Worm (Caenorhabditis elegans): ENCODE data around the gene pes-4.
A peak's percentile ranks its signal among the peaks of the same experiment; 100 is the strongest.
"Not testable (repeated sequence)": the region's sequence is repeated elsewhere in the genome, so short reads cannot be mapped to it uniquely, and the experiment has no call there.

The pes-4 gene

DNA sequence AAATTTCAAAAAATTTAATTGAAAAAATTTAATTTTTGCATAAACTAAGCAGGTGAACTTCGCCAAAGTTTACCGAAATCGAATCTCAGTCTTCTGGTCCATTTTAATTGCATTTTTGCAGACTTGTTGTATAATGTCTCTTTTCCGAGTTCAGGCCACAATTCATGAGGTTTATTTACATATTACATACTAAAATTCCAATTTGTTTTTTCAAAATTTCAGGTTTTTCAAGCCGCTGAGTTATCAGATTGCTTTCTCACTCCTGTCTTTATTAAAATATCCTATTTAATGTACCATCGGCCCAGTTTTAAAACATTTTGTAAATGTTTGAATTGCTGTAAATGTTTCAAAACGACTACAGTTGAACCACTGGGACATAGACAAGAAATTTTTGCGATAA is 26.4 kb upstream of the pes-4 start, which contains the start of gene fbxa-208:
Gene fbxa-208, plus strand, starts transcription at position 301 of the 400 bp plus-strand sequence.
- TF ChIP-seq ztf-23 (GFP tag; IDR thresholded peaks at IDR 0.05); med-1 (GFP tag; optimal IDR thresholded peaks at IDR 0.05; ENCODE audit: insufficient read depth); cog-1 (tag; optimal IDR thresholded peaks at IDR 0.05): not testable (repeated sequence)

DNA sequence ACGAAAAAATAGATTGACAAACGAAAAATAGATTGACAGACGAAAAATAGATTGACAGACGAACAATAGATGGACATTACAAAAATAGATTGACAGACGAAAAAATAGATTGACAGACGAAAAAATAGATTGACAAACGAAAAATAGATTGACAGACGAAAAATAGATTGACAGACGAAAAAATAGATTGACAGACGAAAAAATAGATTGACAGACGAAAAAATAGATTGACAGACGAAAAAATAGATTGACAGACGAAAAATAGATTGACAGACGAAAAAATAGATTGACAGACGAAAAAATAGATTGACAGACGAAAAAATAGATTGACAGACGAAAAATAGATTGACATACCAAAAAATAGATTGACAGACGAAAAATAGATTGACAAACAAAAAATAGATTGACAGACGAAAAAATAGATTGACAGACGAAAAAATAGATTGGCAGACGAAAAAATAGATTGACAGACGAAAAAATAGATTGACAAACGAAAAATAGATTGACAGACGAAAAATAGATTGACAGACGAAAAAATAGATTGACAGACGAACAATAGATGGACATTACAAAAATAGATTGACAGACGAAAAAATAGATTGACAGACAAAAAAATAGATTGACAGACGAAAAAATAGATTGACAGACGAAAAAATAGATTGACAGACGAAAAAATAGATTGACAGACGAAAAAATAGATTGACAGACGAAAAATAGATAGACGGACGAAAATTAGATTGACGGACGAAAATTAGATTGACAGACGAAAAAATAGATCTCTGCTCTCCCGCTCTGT is 22.5 kb upstream of the pes-4 start:
- 0 out of 2 replicates have a peak, but pooled peaks have one; percentile 19 for TF ChIP-seq ztf-29 (GFP tag; IDR thresholded peaks at IDR 0.05)
- peak; percentile 29; the same call in 1 of the 2 replicates for TF ChIP-seq ztf-23 (GFP tag; IDR thresholded peaks at IDR 0.05)

DNA sequence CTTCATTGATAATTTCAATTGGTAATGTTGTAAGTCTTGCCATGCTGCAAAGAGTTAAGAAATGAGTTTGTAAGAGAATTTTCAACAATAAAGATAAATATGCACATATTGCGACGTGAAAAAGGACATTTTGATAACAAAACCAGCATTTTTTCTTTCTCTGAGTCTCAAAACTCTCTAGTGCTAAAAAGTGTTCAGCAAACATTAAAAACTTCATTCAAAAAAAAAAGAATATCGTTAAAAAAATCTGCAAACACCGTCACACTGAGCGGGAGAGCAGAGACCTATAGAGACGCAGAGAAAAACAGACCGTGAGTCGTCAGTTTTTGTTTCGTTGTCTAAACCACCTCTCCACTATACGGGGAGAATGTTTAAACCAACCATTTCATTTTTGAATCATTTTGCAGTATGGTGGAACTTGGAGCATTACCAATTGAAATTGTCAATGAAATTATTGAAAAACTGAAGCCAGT is 19.1 kb upstream of the pes-4 start, which contains the start of the genes fbxa-76 and fbxa-77:
Gene fbxa-76, minus strand, starts transcription at position 51 of the 473 bp plus-strand sequence.
Gene fbxa-77, plus strand, starts transcription at position 365 of the 473 bp plus-strand sequence.
- TF ChIP-seq tab-1 (GFP tag; IDR thresholded peaks at IDR 0.05) = no peak
- TF ChIP-seq flt-1 (GFP tag; IDR thresholded peaks at IDR 0.05) = no peak
- no peak for TF ChIP-seq T22C8.4 (GFP tag; IDR thresholded peaks at IDR 0.05)
- no peak for TF ChIP-seq ztf-23 (GFP tag; IDR thresholded peaks at IDR 0.05)
- TF ChIP-seq ref-1 (GFP tag; conservative IDR thresholded peaks at IDR 0.05) = no peak
- TF ChIP-seq cog-1 (tag; optimal IDR thresholded peaks at IDR 0.05) = no peak
- TF ChIP-seq ztf-29 (GFP tag; IDR thresholded peaks at IDR 0.05) = no peak
- no peak for TF ChIP-seq klf-2 (GFP tag; conservative IDR thresholded peaks at IDR 0.05)
- no peak for TF ChIP-seq med-1 (GFP tag; optimal IDR thresholded peaks at IDR 0.05; ENCODE audit: insufficient read depth)

DNA sequence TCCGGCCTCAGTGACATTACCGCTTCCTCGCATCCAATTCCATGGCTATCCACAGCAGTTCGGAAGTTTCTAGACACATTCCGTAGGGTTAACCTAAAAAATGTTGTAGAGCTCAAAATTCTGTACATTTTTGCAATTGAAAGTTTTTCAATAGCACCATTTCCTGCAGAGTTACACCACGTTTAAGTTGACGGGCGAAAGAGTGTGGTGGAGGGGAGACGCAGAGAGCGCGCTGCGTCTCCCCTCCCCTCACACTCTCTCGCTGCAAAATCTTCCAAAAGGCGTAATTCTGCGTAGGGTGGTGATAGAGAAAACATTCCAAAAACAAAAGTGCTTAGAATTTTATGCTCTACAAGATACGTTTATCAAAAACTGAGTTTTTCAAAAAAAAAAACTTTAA is 18.3 kb upstream of the pes-4 start:
- TF ChIP-seq tab-1 (GFP tag; IDR thresholded peaks at IDR 0.05) = no peak
- no peak for TF ChIP-seq flt-1 (GFP tag; IDR thresholded peaks at IDR 0.05)
- no peak for TF ChIP-seq ref-1 (GFP tag; conservative IDR thresholded peaks at IDR 0.05)
- no peak for TF ChIP-seq ztf-29 (GFP tag; IDR thresholded peaks at IDR 0.05)
- no peak for TF ChIP-seq ztf-23 (GFP tag; IDR thresholded peaks at IDR 0.05)
- TF ChIP-seq klf-2 (GFP tag; conservative IDR thresholded peaks at IDR 0.05) = no peak
- no peak for TF ChIP-seq T22C8.4 (GFP tag; IDR thresholded peaks at IDR 0.05)
- TF ChIP-seq cog-1 (tag; optimal IDR thresholded peaks at IDR 0.05) = no peak
- no peak for TF ChIP-seq med-1 (GFP tag; optimal IDR thresholded peaks at IDR 0.05; ENCODE audit: insufficient read depth)

DNA sequence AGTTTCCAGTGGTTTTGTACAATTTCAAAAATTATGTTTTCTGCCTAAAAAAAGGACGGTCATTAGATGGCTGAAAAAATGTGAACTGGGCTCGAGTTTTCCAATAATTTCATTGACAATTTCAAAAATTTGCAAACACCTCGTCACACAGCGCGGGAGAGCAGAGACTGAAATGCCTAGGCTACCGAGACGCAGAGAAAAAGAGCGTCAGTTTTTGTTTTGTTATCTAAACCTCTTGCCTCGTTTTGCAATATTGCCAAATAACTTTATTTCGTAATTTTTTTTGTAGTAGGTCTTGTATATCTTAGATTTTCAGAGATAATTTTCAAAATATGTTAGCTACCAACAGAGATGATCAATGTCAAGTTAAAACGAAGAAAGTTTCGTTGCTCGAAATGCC is 13.1 kb upstream of the pes-4 start, which contains the start of gene fbxa-63:
Gene fbxa-63, plus strand, starts transcription at position 310 of the 400 bp plus-strand sequence.
- TF ChIP-seq ztf-23 (GFP tag; IDR thresholded peaks at IDR 0.05) = no peak
- no peak for TF ChIP-seq flt-1 (GFP tag; IDR thresholded peaks at IDR 0.05)
- TF ChIP-seq ztf-29 (GFP tag; IDR thresholded peaks at IDR 0.05) = no peak

DNA sequence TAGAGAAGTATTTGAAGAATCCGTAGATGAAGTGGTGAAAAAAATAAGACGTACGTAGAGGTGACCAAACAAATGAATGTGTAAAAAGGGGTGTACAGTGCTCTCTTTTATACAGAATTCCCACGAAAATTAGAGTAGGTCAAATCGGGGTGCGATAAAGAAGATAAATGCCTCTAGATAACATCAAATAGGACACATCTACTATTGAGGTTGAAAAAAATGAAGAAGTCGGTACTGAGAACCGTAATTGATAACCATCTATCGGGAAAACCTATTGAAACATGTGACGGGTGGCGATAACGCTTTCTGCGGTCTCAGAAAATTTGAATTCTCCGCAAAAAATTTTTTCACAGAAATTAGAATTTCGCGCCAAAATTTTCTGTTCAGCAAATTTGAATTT is 8.6 kb upstream of the pes-4 start, which contains the start of gene fbxa-61:
Gene fbxa-61, plus strand, starts transcription at position 345 of the 400 bp plus-strand sequence.
- TF ChIP-seq ref-1 (GFP tag; conservative IDR thresholded peaks at IDR 0.05) = no peak
- no peak for TF ChIP-seq flt-1 (GFP tag; IDR thresholded peaks at IDR 0.05)
- TF ChIP-seq med-1 (GFP tag; optimal IDR thresholded peaks at IDR 0.05; ENCODE audit: insufficient read depth) = no peak
- TF ChIP-seq T22C8.4 (GFP tag; IDR thresholded peaks at IDR 0.05) = no peak
- no peak for TF ChIP-seq cog-1 (tag; optimal IDR thresholded peaks at IDR 0.05)
- TF ChIP-seq klf-2 (GFP tag; conservative IDR thresholded peaks at IDR 0.05) = no peak
- TF ChIP-seq ztf-29 (GFP tag; IDR thresholded peaks at IDR 0.05) = no peak
- no peak for TF ChIP-seq ztf-23 (GFP tag; IDR thresholded peaks at IDR 0.05)
- TF ChIP-seq tab-1 (GFP tag; IDR thresholded peaks at IDR 0.05) = no peak

DNA sequence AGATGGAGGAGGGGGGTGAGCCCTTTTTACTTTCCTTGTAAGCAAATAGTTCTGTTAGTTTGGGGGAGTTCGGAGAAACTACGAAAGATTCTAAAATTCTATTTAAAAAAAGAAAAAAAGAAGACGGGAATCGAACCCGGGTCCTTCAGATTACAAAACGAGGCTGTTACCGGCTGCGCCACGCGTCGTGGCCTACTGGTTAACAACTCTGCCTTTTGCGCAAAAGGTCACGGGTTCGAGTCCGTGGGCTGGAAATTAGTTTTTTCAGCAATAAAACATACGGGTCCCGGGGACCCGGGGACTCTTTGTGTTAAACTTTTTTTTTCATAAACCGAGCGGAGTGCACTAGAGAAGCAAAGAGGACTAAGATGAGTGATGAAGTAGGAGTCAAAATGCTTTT is 1.1 kb upstream of the pes-4 start:
- no peak for TF ChIP-seq ref-1 (GFP tag; conservative IDR thresholded peaks at IDR 0.05)
- no peak for TF ChIP-seq T22C8.4 (GFP tag; IDR thresholded peaks at IDR 0.05)
- no peak for TF ChIP-seq klf-2 (GFP tag; conservative IDR thresholded peaks at IDR 0.05)
- TF ChIP-seq med-1 (GFP tag; optimal IDR thresholded peaks at IDR 0.05; ENCODE audit: insufficient read depth) = no peak
- TF ChIP-seq ztf-23 (GFP tag; IDR thresholded peaks at IDR 0.05) = no peak
- TF ChIP-seq tab-1 (GFP tag; IDR thresholded peaks at IDR 0.05) = no peak
- TF ChIP-seq flt-1 (GFP tag; IDR thresholded peaks at IDR 0.05) = no peak
- TF ChIP-seq cog-1 (tag; optimal IDR thresholded peaks at IDR 0.05) = no peak
- TF ChIP-seq ztf-29 (GFP tag; IDR thresholded peaks at IDR 0.05) = no peak

DNA sequence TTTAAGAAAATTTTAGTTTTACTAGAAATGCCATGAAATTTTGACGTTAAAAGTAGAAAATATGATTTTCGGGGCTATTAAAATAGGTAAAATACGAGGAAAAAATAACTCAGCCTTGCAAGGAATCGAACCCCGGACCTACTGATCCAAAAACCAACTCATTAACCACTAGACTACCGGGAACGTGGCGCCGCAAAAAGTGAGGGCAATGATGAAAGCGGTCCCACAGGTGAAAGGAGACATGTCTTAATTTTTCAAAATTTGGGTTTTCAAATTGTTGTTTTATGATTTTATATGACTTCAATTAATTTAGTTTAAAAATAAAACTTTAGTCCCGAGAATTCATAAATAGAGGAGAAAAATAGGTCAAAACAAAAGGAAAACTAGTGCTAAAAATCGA is 598 bp upstream of the pes-4 start:
- TF ChIP-seq tab-1 (GFP tag; IDR thresholded peaks at IDR 0.05) = no peak
- TF ChIP-seq ref-1 (GFP tag; conservative IDR thresholded peaks at IDR 0.05) = no peak
- no peak for TF ChIP-seq T22C8.4 (GFP tag; IDR thresholded peaks at IDR 0.05)
- TF ChIP-seq med-1 (GFP tag; optimal IDR thresholded peaks at IDR 0.05; ENCODE audit: insufficient read depth) = no peak
- no peak for TF ChIP-seq flt-1 (GFP tag; IDR thresholded peaks at IDR 0.05)
- no peak for TF ChIP-seq ztf-23 (GFP tag; IDR thresholded peaks at IDR 0.05)
- no peak for TF ChIP-seq ztf-29 (GFP tag; IDR thresholded peaks at IDR 0.05)
- TF ChIP-seq klf-2 (GFP tag; conservative IDR thresholded peaks at IDR 0.05) = no peak

DNA sequence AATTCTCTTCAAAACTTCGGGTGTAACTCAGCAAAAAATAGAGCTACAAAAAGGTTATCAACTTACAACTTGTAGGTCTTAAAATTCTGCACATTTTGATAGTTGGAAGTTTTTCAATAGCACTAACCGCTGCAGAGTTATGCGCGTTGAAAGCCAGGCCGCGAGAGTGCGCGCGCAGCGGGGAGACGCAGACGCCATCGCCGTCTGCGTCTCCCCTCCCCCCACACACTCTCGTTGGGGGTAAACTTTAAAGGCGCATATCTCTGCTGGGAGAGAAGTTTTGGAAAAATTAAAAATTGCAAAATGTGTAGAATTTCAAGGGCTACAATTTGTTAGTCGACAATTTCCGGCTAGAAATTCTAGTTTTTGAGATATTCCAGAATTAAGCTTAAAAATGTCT is 564 bp downstream of the pes-4 start:
- no peak for TF ChIP-seq med-1 (GFP tag; optimal IDR thresholded peaks at IDR 0.05; ENCODE audit: insufficient read depth)
- TF ChIP-seq ztf-23 (GFP tag; IDR thresholded peaks at IDR 0.05) = no peak
- TF ChIP-seq ztf-29 (GFP tag; IDR thresholded peaks at IDR 0.05) = no peak
- TF ChIP-seq ref-1 (GFP tag; conservative IDR thresholded peaks at IDR 0.05) = no peak
- no peak for TF ChIP-seq cog-1 (tag; optimal IDR thresholded peaks at IDR 0.05)
- TF ChIP-seq klf-2 (GFP tag; conservative IDR thresholded peaks at IDR 0.05) = no peak
- no peak for TF ChIP-seq flt-1 (GFP tag; IDR thresholded peaks at IDR 0.05)
- TF ChIP-seq T22C8.4 (GFP tag; IDR thresholded peaks at IDR 0.05) = no peak
- no peak for TF ChIP-seq tab-1 (GFP tag; IDR thresholded peaks at IDR 0.05)

DNA sequence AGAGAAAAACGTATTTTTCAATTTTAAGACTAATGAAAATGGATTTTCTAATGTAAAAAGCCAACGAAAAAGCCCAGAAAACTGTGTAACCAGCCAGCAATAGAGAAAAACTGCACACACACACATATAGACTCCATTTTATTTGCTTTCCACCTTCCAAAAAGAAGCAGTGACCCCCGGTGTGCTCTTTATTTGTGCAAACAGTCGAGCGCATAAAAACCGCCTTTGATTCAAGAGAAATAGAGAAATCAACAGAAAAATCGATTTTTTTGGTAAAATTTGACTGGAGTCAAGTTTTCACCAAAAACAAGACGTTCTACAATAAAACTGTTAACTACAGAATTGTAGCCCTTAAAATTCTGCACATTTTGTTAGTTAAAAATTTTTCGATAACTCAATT is 1.5 kb downstream of the pes-4 start:
- TF ChIP-seq ztf-29 (GFP tag; IDR thresholded peaks at IDR 0.05) (no peak), T22C8.4 (GFP tag; IDR thresholded peaks at IDR 0.05) (no peak), ref-1 (GFP tag; conservative IDR thresholded peaks at IDR 0.05) (no peak), cog-1 (tag; optimal IDR thresholded peaks at IDR 0.05) (no peak), med-1 (GFP tag; optimal IDR thresholded peaks at IDR 0.05; ENCODE audit: insufficient read depth) (no peak), klf-2 (GFP tag; conservative IDR thresholded peaks at IDR 0.05) (no peak), tab-1 (GFP tag; IDR thresholded peaks at IDR 0.05) (no peak), ztf-23 (GFP tag; IDR thresholded peaks at IDR 0.05) (no peak), flt-1 (GFP tag; IDR thresholded peaks at IDR 0.05) (no peak)

Data from whole organism, midembryonic.